Fruit fly (Drosophila melanogaster): ENCODE measurements around the gene HGTX.

- TF ChIP-seq CTCF (optimal IDR thresholded peaks at IDR 0.05) (no peak), CG8478 (optimal IDR thresholded peaks at IDR 0.05) (no peak)
These were observed 55.2 kb downstream of the HGTX start for dm6 chr3L:14543971-14544655.
